Worm (Caenorhabditis elegans): Measurements from ENCODE around the gene H43I07.4.

DNA sequence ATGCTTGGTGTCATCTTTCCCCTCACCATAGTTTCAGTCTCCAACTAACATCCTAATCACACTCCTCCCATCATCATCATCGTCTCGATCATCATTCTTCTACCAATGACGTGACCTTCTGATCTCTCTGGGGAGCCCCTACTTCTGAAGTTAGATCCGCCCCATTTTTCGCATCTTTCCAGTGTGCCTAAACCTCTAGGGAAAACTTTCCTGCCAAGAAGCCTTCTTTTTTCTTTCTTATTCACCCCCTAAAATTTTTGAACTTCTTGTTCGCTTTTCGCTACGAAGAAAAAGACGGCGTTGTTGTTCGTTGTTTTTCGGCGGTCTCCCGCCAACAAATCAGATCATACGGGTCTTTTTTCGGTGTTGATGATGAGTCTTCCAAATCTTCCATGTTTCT lies 2.3 kb downstream of the H43I07.4 start:
- no peak for TF ChIP-seq spr-1 (tag; optimal IDR thresholded peaks at IDR 0.05)
- TF ChIP-seq ama-1 (optimal IDR thresholded peaks at IDR 0.05), result no peak
- no peak for TF ChIP-seq mep-1 (tag; optimal IDR thresholded peaks at IDR 0.05)
- TF ChIP-seq lsy-2 (tag; optimal IDR thresholded peaks at IDR 0.05), result peak in 1 of 2 experiments; percentile 7
- TF ChIP-seq nhr-237 (tag; optimal IDR thresholded peaks at IDR 0.05), result no peak
- TF ChIP-seq gei-8 (GFP tag; optimal IDR thresholded peaks at IDR 0.05), result no peak
- TF ChIP-seq ceh-28 (tag; optimal IDR thresholded peaks at IDR 0.05), result no peak
- no peak for TF ChIP-seq set-16 (GFP tag; IDR thresholded peaks at IDR 0.05)
- TF ChIP-seq aly-2 (tag; optimal IDR thresholded peaks at IDR 0.05), result no peak
- no peak for TF ChIP-seq dpl-1 (GFP tag; optimal IDR thresholded peaks at IDR 0.05)
- no peak for TF ChIP-seq R02D3.7 (tag; optimal IDR thresholded peaks at IDR 0.05)
